Worm (Caenorhabditis elegans): ENCODE measurements around the gene fat-3.

Gene fat-3

ce11 chrIV:9795250-9795649 lies 7.6 kb upstream of the fat-3 start (continued):
- TF ChIP-seq ztf-22 (GFP tag; optimal IDR thresholded peaks at IDR 0.05) = no peak
- TF ChIP-seq lir-1 (GFP tag; conservative IDR thresholded peaks at IDR 0.05) = no peak
- no peak for TF ChIP-seq let-526 (GFP tag; IDR thresholded peaks at IDR 0.05)
- TF ChIP-seq ceh-27 (GFP tag; optimal IDR thresholded peaks at IDR 0.05) = no peak
- TF ChIP-seq F23B12.7 (tag; optimal IDR thresholded peaks at IDR 0.05; ENCODE audit: insufficient read depth) = no peak

- no peak for TF ChIP-seq pha-4 (tag; optimal IDR thresholded peaks at IDR 0.05)
- TF ChIP-seq hmg-1.2 (GFP tag; IDR thresholded peaks at IDR 0.05) = peak; percentile 8; the same call in 1 of the 2 replicates
These were observed 6.3 kb upstream of the fat-3 start, which contains the start of gene pis-1 for ce11 chrIV:9796494-9796893. pis-1 (minus strand) TSS chrIV:9796594.

- TF ChIP-seq tbx-9 (tag; optimal IDR thresholded peaks at IDR 0.05; ENCODE audit: borderline replicate concordance) = no peak
- TF ChIP-seq lin-54 (GFP tag; optimal IDR thresholded peaks at IDR 0.05) = peak; percentile 15
- no peak for TF ChIP-seq lin-26 (GFP tag; IDR thresholded peaks at IDR 0.05)
- TF ChIP-seq nhr-80 (tag; optimal IDR thresholded peaks at IDR 0.05) = peak; percentile 46
These were observed 5.4 kb upstream of the fat-3 start, which contains the start of gene T13F2.2 for ce11 chrIV:9797304-9798003. T13F2.2 (minus strand) TSS chrIV:9797354.

- TF ChIP-seq Y53G8AR.9 (GFP tag; conservative IDR thresholded peaks at IDR 0.05) = 0 out of 2 replicates have a peak, but pooled peaks have one; percentile 8
- TF ChIP-seq nhr-80 (tag; optimal IDR thresholded peaks at IDR 0.05) = peak; percentile 50
- no peak for TF ChIP-seq sptf-2 (GFP tag; optimal IDR thresholded peaks at IDR 0.05)
- no peak for TF ChIP-seq ceh-79 (tag; optimal IDR thresholded peaks at IDR 0.05)
These were observed 4.5 kb upstream of the fat-3 start for ce11 chrIV:9798307-9798706.

ce11 chrIV:9799129-9799528 lies 3.7 kb upstream of the fat-3 start, which contains the start of gene fat-4:
fat-4 (plus strand) TSS chrIV:9799429.
- TF ChIP-seq sea-2 (GFP tag; IDR thresholded peaks at IDR 0.05) = no peak
- no peak for TF ChIP-seq ets-4 (GFP tag; optimal IDR thresholded peaks at IDR 0.05)

- TF ChIP-seq dpff-1 (tag; optimal IDR thresholded peaks at IDR 0.05) (no peak), tbp1 (GFP tag; optimal IDR thresholded peaks at IDR 0.05) (no peak), lin-54 (GFP tag; optimal IDR thresholded peaks at IDR 0.05) (no peak), ceh-40 (GFP tag; IDR thresholded peaks at IDR 0.05) (no peak), ama-1 (optimal IDR thresholded peaks at IDR 0.05) (no peak), ama-1 (GFP tag; optimal IDR thresholded peaks at IDR 0.05) (no peak), ztf-3 (GFP tag; optimal IDR thresholded peaks at IDR 0.05) (no peak), C17E4.6 (GFP tag; IDR thresholded peaks at IDR 0.05) (no peak), F57C9.4 (tag; optimal IDR thresholded peaks at IDR 0.05) (no peak), sdz-38 (tag; optimal IDR thresholded peaks at IDR 0.05) (no peak), aptf-3 (GFP tag; IDR thresholded peaks at IDR 0.05) (no peak), Y67H2A.10 (GFP tag; conservative IDR thresholded peaks at IDR 0.05) (no peak), Y56A3A.18 (GFP tag; IDR thresholded peaks at IDR 0.05) (no peak), ztf-18 (tag; optimal IDR thresholded peaks at IDR 0.05) (no peak)
These were observed 3.2 kb upstream of the fat-3 start for ce11 chrIV:9799664-9800063.

ce11 chrIV:9801418-9801817 lies 1.4 kb upstream of the fat-3 start:
- peak; percentile 29 to 60 for TF ChIP-seq let-607 (tag; optimal IDR thresholded peaks at IDR 0.05)
- peak; percentile 34 for TF ChIP-seq lin-54 (GFP tag; optimal IDR thresholded peaks at IDR 0.05)
- TF ChIP-seq dox-1 (GFP tag; IDR thresholded peaks at IDR 0.05) = peak; percentile 51; the same call in 1 of the 2 replicates
- no peak for TF ChIP-seq tbx-9 (tag; optimal IDR thresholded peaks at IDR 0.05; ENCODE audit: borderline replicate concordance)
- no peak for TF ChIP-seq Y95B8A.8 (GFP tag; IDR thresholded peaks at IDR 0.05)
- TF ChIP-seq tlf-1 (GFP tag; optimal IDR thresholded peaks at IDR 0.05) = peak; percentile 54
- peak; percentile 31 for TF ChIP-seq lin-40 (tag; optimal IDR thresholded peaks at IDR 0.05)
- TF ChIP-seq tbp1 (GFP tag; optimal IDR thresholded peaks at IDR 0.05) = peak; percentile 35
- TF ChIP-seq lsl-1 (GFP tag; optimal IDR thresholded peaks at IDR 0.05) = no peak
- no peak for TF ChIP-seq ama-1 (optimal IDR thresholded peaks at IDR 0.05)
- TF ChIP-seq ama-1 (GFP tag; optimal IDR thresholded peaks at IDR 0.05) = no peak
- TF ChIP-seq mel-28 (tag; optimal IDR thresholded peaks at IDR 0.05; ENCODE audit: borderline replicate concordance) = no peak
- TF ChIP-seq ztf-3 (GFP tag; optimal IDR thresholded peaks at IDR 0.05) = no peak
- TF ChIP-seq K12H6.12 (tag; optimal IDR thresholded peaks at IDR 0.05) = no peak
- peak; percentile 90 for TF ChIP-seq ztf-22 (GFP tag; optimal IDR thresholded peaks at IDR 0.05)
